Worm (Caenorhabditis elegans): Measurements from ENCODE around the gene pph-1.

Gene pph-1

ce11 chrV:10721912-10722426 is 19.6 kb downstream of the pph-1 start:
- no peak for TF ChIP-seq dao-5 (tag; optimal IDR thresholded peaks at IDR 0.05)
- TF ChIP-seq W03F9.2 (tag; optimal IDR thresholded peaks at IDR 0.05), result no peak
- TF ChIP-seq him-1 (tag; optimal IDR thresholded peaks at IDR 0.05), result peak; percentile 39

ce11 chrV:10722595-10722994 is 20.2 kb downstream of the pph-1 start:
- TF ChIP-seq W03F9.2 (tag; optimal IDR thresholded peaks at IDR 0.05) (no peak), dao-5 (tag; optimal IDR thresholded peaks at IDR 0.05) (no peak), him-1 (tag; optimal IDR thresholded peaks at IDR 0.05) (no peak)

ce11 chrV:10723181-10723580 is 20.8 kb downstream of the pph-1 start:
- TF ChIP-seq him-1 (tag; optimal IDR thresholded peaks at IDR 0.05) (no peak), dao-5 (tag; optimal IDR thresholded peaks at IDR 0.05) (no peak), W03F9.2 (tag; optimal IDR thresholded peaks at IDR 0.05) (no peak)

DNA sequence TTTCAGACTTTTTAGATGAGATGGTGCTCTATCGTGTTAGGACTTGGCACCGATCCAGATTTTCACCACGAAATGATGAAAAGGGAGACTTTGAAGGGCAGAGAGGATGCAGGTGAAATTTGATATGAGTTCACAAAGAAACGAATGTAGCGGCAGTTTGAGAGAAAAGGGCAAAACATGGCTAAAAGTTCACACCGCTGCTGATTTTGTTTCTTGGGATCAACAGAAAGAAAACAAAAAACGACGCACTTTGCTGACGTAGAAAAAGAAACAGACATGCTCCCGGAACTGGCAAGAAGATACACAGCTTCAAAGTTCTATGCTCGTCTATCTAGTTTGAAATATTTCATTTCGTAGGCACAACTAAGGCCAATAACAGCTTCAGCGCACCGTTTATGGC is 21.2 kb downstream of the pph-1 start:
- TF ChIP-seq dao-5 (tag; optimal IDR thresholded peaks at IDR 0.05), result no peak

DNA sequence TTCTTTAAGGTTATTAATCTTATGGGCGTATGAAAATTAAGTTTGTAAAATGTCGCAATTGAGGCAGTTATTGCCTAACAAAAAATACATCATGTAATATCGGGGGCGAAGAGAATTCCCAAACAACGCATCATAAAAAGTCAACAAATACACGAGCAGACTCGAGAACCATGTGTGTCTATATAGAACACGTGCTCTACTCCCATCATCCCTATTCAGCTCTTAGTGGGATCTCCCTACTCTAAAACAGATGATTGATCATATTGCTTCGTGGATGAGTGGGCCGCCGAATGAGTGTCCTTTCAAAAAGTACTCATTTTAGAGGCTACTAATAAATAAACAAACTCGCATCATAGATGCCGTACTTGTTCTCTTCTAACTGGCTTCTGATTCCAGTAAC is 22.1 kb downstream of the pph-1 start:
- TF ChIP-seq W03F9.2 (tag; optimal IDR thresholded peaks at IDR 0.05), result no peak
- no peak for TF ChIP-seq him-1 (tag; optimal IDR thresholded peaks at IDR 0.05)
- TF ChIP-seq dao-5 (tag; optimal IDR thresholded peaks at IDR 0.05), result no peak

DNA sequence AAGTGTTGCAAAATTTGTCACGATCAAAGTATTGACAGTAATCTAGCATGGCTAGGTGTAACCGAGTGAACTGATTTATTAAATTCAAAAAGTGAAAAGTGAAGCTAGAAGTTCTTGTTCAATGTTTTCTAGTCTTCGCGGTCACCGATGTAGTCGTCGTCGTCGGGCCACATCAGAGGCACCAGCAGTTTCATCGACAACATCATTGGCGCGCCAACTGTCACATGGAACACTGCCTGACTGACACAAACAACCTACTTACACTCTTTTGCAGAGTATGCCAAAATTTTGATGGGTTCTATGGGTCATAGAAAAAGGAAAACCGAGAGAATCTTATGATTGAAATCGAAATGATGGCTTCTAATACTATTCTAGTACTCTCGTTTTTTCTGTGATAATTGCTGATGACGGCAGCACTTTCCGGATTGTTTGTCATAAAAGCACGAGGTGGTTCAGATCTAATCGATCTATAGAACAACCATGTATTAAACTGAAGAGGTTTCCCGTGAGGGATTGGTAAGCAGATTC is 23.1 kb downstream of the pph-1 start:
- TF ChIP-seq W03F9.2 (tag; optimal IDR thresholded peaks at IDR 0.05) (no peak), him-1 (tag; optimal IDR thresholded peaks at IDR 0.05) (no peak), dao-5 (tag; optimal IDR thresholded peaks at IDR 0.05) (no peak)

- no peak for TF ChIP-seq W03F9.2 (tag; optimal IDR thresholded peaks at IDR 0.05)
- TF ChIP-seq dao-5 (tag; optimal IDR thresholded peaks at IDR 0.05), result no peak
- TF ChIP-seq him-1 (tag; optimal IDR thresholded peaks at IDR 0.05), result no peak
These were observed 24.3 kb downstream of the pph-1 start for ce11 chrV:10726691-10727090.

ce11 chrV:10727651-10728050 is 25.3 kb downstream of the pph-1 start:
- TF ChIP-seq him-1 (tag; optimal IDR thresholded peaks at IDR 0.05), result no peak
- no peak for TF ChIP-seq W03F9.2 (tag; optimal IDR thresholded peaks at IDR 0.05)
- no peak for TF ChIP-seq dao-5 (tag; optimal IDR thresholded peaks at IDR 0.05)

DNA sequence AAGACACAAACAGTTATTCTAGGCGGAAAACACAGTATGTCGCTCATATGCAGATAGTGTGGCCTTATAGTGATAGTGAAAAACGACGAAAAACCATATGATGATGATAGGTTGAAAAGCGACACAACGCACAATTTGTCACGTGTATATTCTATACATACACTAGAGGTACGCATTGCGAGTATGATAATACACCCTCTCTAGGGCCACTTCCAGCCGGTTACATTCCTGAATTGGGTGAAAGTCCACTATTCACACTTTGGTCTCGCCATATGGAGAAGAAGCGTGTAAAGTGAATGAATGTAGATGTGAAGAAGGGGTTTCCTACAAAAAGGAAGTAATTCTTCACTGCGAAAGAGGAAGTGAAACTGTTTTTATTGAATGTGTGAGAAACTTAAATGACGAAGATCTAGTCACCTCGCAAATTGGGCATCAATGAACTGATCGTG is 27.1 kb downstream of the pph-1 start:
- TF ChIP-seq dao-5 (tag; optimal IDR thresholded peaks at IDR 0.05) (no peak), W03F9.2 (tag; optimal IDR thresholded peaks at IDR 0.05) (no peak), him-1 (tag; optimal IDR thresholded peaks at IDR 0.05) (no peak)

ce11 chrV:10730824-10731416 is 28.6 kb downstream of the pph-1 start:
- no peak for TF ChIP-seq him-1 (tag; optimal IDR thresholded peaks at IDR 0.05)
- no peak for TF ChIP-seq W03F9.2 (tag; optimal IDR thresholded peaks at IDR 0.05)
- no peak for TF ChIP-seq dao-5 (tag; optimal IDR thresholded peaks at IDR 0.05)

- no peak for TF ChIP-seq W03F9.2 (tag; optimal IDR thresholded peaks at IDR 0.05)
- no peak for TF ChIP-seq him-1 (tag; optimal IDR thresholded peaks at IDR 0.05)
- TF ChIP-seq dao-5 (tag; optimal IDR thresholded peaks at IDR 0.05), result no peak
These were observed 29.7 kb downstream of the pph-1 start, which contains the start of gene T28B11.1 for ce11 chrV:10731989-10732472. Gene T28B11.1, minus strand, starts transcription at chrV:10732422.

- TF ChIP-seq dao-5 (tag; optimal IDR thresholded peaks at IDR 0.05) (no peak), him-1 (tag; optimal IDR thresholded peaks at IDR 0.05) (peak; percentile 22), W03F9.2 (tag; optimal IDR thresholded peaks at IDR 0.05) (peak; percentile 86)
These were observed 34.4 kb downstream of the pph-1 start, which contains the start of the genes mre-11 and wdr-5.3 for ce11 chrV:10736756-10737155. Gene mre-11, minus strand, starts transcription at chrV:10736868. Gene wdr-5.3, plus strand, starts transcription at chrV:10737116.

ce11 chrV:10741357-10741756 is 39.0 kb downstream of the pph-1 start, which contains the start of gene ZC302.3:
Gene ZC302.3, minus strand, starts transcription at chrV:10741457.
- no peak for TF ChIP-seq him-1 (tag; optimal IDR thresholded peaks at IDR 0.05)
- no peak for TF ChIP-seq dao-5 (tag; optimal IDR thresholded peaks at IDR 0.05)
- no peak for TF ChIP-seq W03F9.2 (tag; optimal IDR thresholded peaks at IDR 0.05)

DNA sequence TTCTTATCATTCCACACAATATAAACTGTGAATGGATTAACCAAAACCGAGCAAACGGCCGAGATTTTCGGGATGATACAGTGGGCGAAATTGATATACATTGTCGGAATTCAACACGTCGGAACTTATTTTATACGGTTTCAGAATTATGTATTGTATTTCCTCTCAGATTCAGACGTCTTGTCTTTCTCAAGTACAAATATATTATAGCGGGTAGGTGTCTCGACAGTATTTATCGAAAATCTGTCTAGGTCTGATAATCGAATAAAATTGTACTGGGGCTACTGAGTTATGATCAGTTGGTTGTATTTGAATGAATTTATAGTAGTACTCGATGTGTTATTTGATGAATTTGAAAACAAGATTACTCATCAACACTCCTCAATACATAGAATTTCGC is 41.3 kb downstream of the pph-1 start, which contains the start of gene srj-22:
TSS of gene srj-22 (minus strand) at position 101 of the 400 bp plus-strand sequence.
- TF ChIP-seq W03F9.2 (tag; optimal IDR thresholded peaks at IDR 0.05) (no peak), dao-5 (tag; optimal IDR thresholded peaks at IDR 0.05) (no peak), him-1 (tag; optimal IDR thresholded peaks at IDR 0.05) (no peak)
